Worm (Caenorhabditis elegans) whole organism, early embryonic: ENCODE results near the gene F56C4.2.

Source experiments
- F13C5.2 ChIP-seq: sonication (generic microtip); optimal IDR thresholded peaks from 2 replicates; lab custom pipeline; 2017; ENCODE audit warnings: mild to moderate bottlenecking, missing genetic modification characterization, inconsistent platforms, missing compliant biosample characterization
- ama-1 ChIP-seq: fragments of 150-350 bp; optimal IDR thresholded peaks from 2 replicates; lab custom pipeline; 2014
- pes-1 ChIP-seq: fragments of 200-800 bp; sonication (Bioruptor generic); IDR thresholded peaks from 2 replicates; pipeline ENCODE4 v1.3.6; 2022; ENCODE audit warnings: missing genetic modification reagents, missing genetic modification characterization, missing compliant biosample characterization
- tbx-37 ChIP-seq: fragments of 200-800 bp; sonication (Bioruptor generic); conservative IDR thresholded peaks from 2 replicates; pipeline ENCODE4 v1.3.6; 2022; ENCODE audit warnings: missing genetic modification reagents, missing genetic modification characterization, missing compliant biosample characterization

DNA sequence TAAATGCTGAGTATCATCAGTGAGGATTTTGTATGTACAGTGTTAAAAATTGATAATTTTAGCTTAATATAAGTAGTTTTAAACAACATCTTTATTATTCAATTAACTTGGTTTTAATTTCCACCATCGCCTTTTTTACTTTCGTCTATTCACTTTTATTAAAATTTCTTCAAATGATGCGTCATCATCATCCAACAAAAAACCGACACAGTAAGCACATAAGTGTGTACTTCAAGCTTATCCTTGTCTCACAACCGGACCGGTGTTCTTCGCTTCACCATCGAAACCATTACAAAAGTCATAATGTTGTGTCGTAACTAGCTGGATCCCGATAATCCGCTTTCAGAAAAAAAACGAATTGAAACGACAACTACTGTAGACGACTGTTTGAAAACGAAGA is 42.6 kb upstream of the F56C4.2 start, which contains the start of gene C43F9.11:
- TF ChIP-seq ama-1 (lab: Kevin White, UChicago) (no peak), tbx-37 (GFP tag; lab: Robert Waterston, UW) (no peak), pes-1 (GFP tag; lab: Robert Waterston, UW) (no peak), F13C5.2 (tag; lab: Kevin White, UChicago) (no peak)
